Fruit fly (Drosophila melanogaster) Kc167 (cell line): ENCODE data around the gene COX7AL2.

Experiments used
- h ChIP-seq: fragments of >200 bp; optimal IDR thresholded peaks from 3 replicates; lab custom pipeline; 2018; ENCODE audit warnings: missing external identifiers
- insv ChIP-seq: fragments of >200 bp; optimal IDR thresholded peaks from 3 replicates; lab custom pipeline; 2018; ENCODE audit warnings: missing external identifiers

dm6 chr2L:2202018-2202852 lies 4.5 kb upstream of the COX7AL2 start:
- TF ChIP-seq insv (lab: Kevin White, UChicago) (no peak), h (no peak)
